Worm (Caenorhabditis elegans) whole organism, L3 larva: Measurements from ENCODE around the gene clec-167.

Source experiments
- ceh-16 ChIP-seq: sonication (generic microtip); optimal IDR thresholded peaks from 2 replicates; lab custom pipeline; 2017; ENCODE audit warnings: missing biosample characterization, missing genetic modification characterization
- egl-27 ChIP-seq: sonication (generic microtip); optimal IDR thresholded peaks from 4 replicates; lab custom pipeline; 2017; ENCODE audit warnings: missing biosample characterization, missing genetic modification reagents, missing genetic modification characterization
- lin-39 ChIP-seq: fragments of 150-350 bp; optimal IDR thresholded peaks from 2 replicates; lab custom pipeline; 2018; ENCODE audit warnings: missing biosample characterization, missing genetic modification reagents, missing genetic modification characterization
- unc-62 ChIP-seq: fragments of 150-350 bp; sonication (generic microtip); optimal IDR thresholded peaks from 4 replicates; lab custom pipeline; 2014; ENCODE audit warnings: missing biosample characterization, missing genetic modification reagents, missing genetic modification characterization

ce11 chrIV:1264928-1265327 lies 9.4 kb upstream of the clec-167 start, which contains the start of gene F38A1.13:
- TF ChIP-seq ceh-16 (tag; lab: Kevin White, UChicago): no peak
- no peak for TF ChIP-seq unc-62 (GFP tag; lab: Kevin White, UChicago)
- TF ChIP-seq lin-39 (tag; lab: Kevin White, UChicago): no peak
- no peak for TF ChIP-seq egl-27 (tag; lab: Kevin White, UChicago)
